Worm (Caenorhabditis elegans) whole organism, late embryonic: ENCODE results near the gene F54B11.4.

Experiments used
- ceh-30 ChIP-seq: fragments of 150-350 bp; optimal IDR thresholded peaks from 2 replicates; lab custom pipeline; 2014; ENCODE audit warnings: missing biosample characterization, missing genetic modification characterization
- gmeb-2 ChIP-seq: sonication (generic microtip); optimal IDR thresholded peaks from 2 replicates; lab custom pipeline; 2016; ENCODE audit warnings: missing genetic modification characterization, inconsistent platforms, missing compliant biosample characterization
- nhr-11 ChIP-seq: fragments of 150-350 bp; optimal IDR thresholded peaks from 2 replicates; lab custom pipeline; 2014; ENCODE audit warnings: missing biosample characterization, missing genetic modification characterization
- pat-9 ChIP-seq: fragments of 200-800 bp; sonication (Bioruptor generic); optimal IDR thresholded peaks from 2 replicates; lab custom pipeline; 2018; ENCODE audit warnings: mild to moderate bottlenecking, missing genetic modification characterization, moderate library complexity, missing compliant biosample characterization
- pha-4 ChIP-seq: fragments of 150-350 bp; optimal IDR thresholded peaks from 2 replicates; lab custom pipeline; 2018; ENCODE audit warnings: missing biosample characterization, missing genetic modification reagents, missing genetic modification characterization
- pqm-1 ChIP-seq: sonication (generic microtip); optimal IDR thresholded peaks from 2 replicates; lab custom pipeline; 2016; ENCODE audit warnings: missing genetic modification characterization, missing compliant biosample characterization
- sox-2 ChIP-seq: fragments of 200-800 bp; sonication (Bioruptor generic); IDR thresholded peaks from 2 replicates; pipeline ENCODE4 v1.3.6; 2022; ENCODE audit warnings: missing genetic modification reagents, missing genetic modification characterization, missing compliant biosample characterization

- TF ChIP-seq gmeb-2 (tag; lab: Kevin White, UChicago) (no peak), ceh-30 (tag; lab: Kevin White, UChicago) (no peak), pat-9 (tag; lab: Kevin White, UChicago) (no peak), pqm-1 (tag; lab: Kevin White, UChicago) (no peak), pha-4 (no peak), nhr-11 (tag; lab: Kevin White, UChicago) (no peak), sox-2 (no peak)
Observed at ce11 chrX:13592367-13592766, at the start of gene F54B11.4.
